Worm (Caenorhabditis elegans) whole organism, L1 larva: ENCODE data around the gene W07G1.7.
A peak's percentile ranks its signal among the peaks of the same experiment; 100 is the strongest.

Source experiments
- C04F5.9 ChIP-seq: sonication (generic microtip); optimal IDR thresholded peaks from 2 replicates; lab custom pipeline; 2016; ENCODE audit warnings: missing genetic modification characterization, missing compliant biosample characterization
- C34B4.2 ChIP-seq: sonication (generic microtip); optimal IDR thresholded peaks from 2 replicates; lab custom pipeline; 2017; ENCODE audit warnings: mild to moderate bottlenecking, missing genetic modification characterization, missing compliant biosample characterization
- aha-1 ChIP-seq: fragments of 150-350 bp; optimal IDR thresholded peaks from 2 replicates; lab custom pipeline; 2014; ENCODE audit warnings: missing biosample characterization, missing genetic modification characterization
- ama-1 ChIP-seq: fragments of 150-350 bp; optimal IDR thresholded peaks from 2 replicates; lab custom pipeline; 2014
- blmp-1 ChIP-seq: fragments of 150-350 bp; optimal IDR thresholded peaks from 2 replicates; lab custom pipeline; 2014; ENCODE audit warnings: missing biosample characterization, missing genetic modification characterization
- ceh-8 ChIP-seq: fragments of 200-800 bp; sonication (Bioruptor generic); optimal IDR thresholded peaks from 2 replicates; lab custom pipeline; 2018; ENCODE audit warnings: mild to moderate bottlenecking, missing genetic modification characterization, moderate library complexity, missing compliant biosample characterization
- ceh-82 ChIP-seq, 3 experiments: fragments of 150-350 bp in 1 of 3; sonication (generic microtip) in 2 of 3; optimal IDR thresholded peaks; 2 replicates each; lab custom pipeline; 2014 to 2017; ENCODE audit warnings: missing biosample characterization in 3 of 3, missing genetic modification characterization in 3 of 3
- ceh-90 ChIP-seq: sonication (generic microtip); optimal IDR thresholded peaks from 2 replicates; lab custom pipeline; 2016; ENCODE audit warnings: missing genetic modification characterization, missing compliant biosample characterization
- dpl-1 ChIP-seq, 3 experiments: fragments of 150-350 bp in 2 of 3; sonication (generic microtip) in 1 of 3; optimal IDR thresholded peaks; 2 replicates each; lab custom pipeline; 2014 to 2017; ENCODE audit warnings: missing biosample characterization in 3 of 3, missing genetic modification characterization in 3 of 3, missing genetic modification reagents in 3 of 3
- dsc-1 ChIP-seq: sonication (generic microtip); optimal IDR thresholded peaks from 2 replicates; lab custom pipeline; 2016; ENCODE audit warnings: mild to moderate bottlenecking, missing genetic modification characterization, missing compliant biosample characterization
- efl-1 ChIP-seq, 4 experiments: fragments of 150-350 bp; optimal IDR thresholded peaks in 3 of 4; peaks in 1 of 4; 1 replicate in 1 of 4; 2 replicates in 3 of 4; lab custom pipeline; 2014; ENCODE audit warnings: missing biosample characterization in 2 of 4, missing genetic modification characterization in 2 of 4, missing genetic modification reagents in 2 of 4
- elt-2 ChIP-seq: sonication (generic microtip); optimal IDR thresholded peaks from 2 replicates; lab custom pipeline; 2016; ENCODE audit warnings: missing genetic modification characterization, mild to moderate bottlenecking, inconsistent platforms, missing compliant biosample characterization, missing genetic modification reagents
- elt-3 ChIP-seq, 6 experiments: fragments of 150-350 bp in 1 of 6; sonication (generic microtip); optimal IDR thresholded peaks; 2 replicates each; lab custom pipeline; 2017 to 2018; ENCODE audit warnings: missing biosample characterization in 6 of 6, missing genetic modification characterization in 6 of 6, inconsistent platforms in 1 of 6
- ets-5 ChIP-seq: fragments of 200-800 bp; sonication (Bioruptor generic); IDR thresholded peaks from 2 replicates; pipeline ENCODE4 v1.3.6; 2022; ENCODE audit warnings: missing genetic modification characterization, missing compliant biosample characterization
- fkh-10 ChIP-seq: sonication (generic microtip); optimal IDR thresholded peaks from 2 replicates; lab custom pipeline; 2017; ENCODE audit warnings: missing biosample characterization, missing genetic modification reagents, missing genetic modification characterization
- fkh-4 ChIP-seq: sonication (generic microtip); optimal IDR thresholded peaks from 2 replicates; lab custom pipeline; 2016; ENCODE audit warnings: missing compliant biosample characterization, missing genetic modification characterization, borderline replicate concordance
- grh-1 ChIP-seq: fragments of 200-800 bp; sonication (Bioruptor generic); IDR thresholded peaks from 2 replicates; pipeline ENCODE4 v1.3.6; 2022; ENCODE audit warnings: missing genetic modification reagents, missing genetic modification characterization, missing compliant biosample characterization
- hlh-17 ChIP-seq: fragments of 200-800 bp; sonication (Bioruptor generic); optimal IDR thresholded peaks from 2 replicates; lab custom pipeline; 2018; ENCODE audit warnings: missing genetic modification characterization, mild to moderate bottlenecking, missing compliant biosample characterization, moderate library complexity, borderline replicate concordance
- jun-1 ChIP-seq: fragments of 150-350 bp; optimal IDR thresholded peaks from 2 replicates; lab custom pipeline; 2014; ENCODE audit warnings: missing biosample characterization, missing genetic modification reagents, missing genetic modification characterization
- lin-13 ChIP-seq: fragments of 150-350 bp; optimal IDR thresholded peaks from 2 replicates; lab custom pipeline; 2014; ENCODE audit warnings: missing biosample characterization, missing genetic modification reagents, missing genetic modification characterization
- lin-14 ChIP-seq: fragments of 200-800 bp; sonication (Bioruptor generic); optimal IDR thresholded peaks from 2 replicates; lab custom pipeline; 2018; ENCODE audit warnings: mild to moderate bottlenecking, missing genetic modification characterization, moderate library complexity, missing compliant biosample characterization
- lin-15B ChIP-seq: fragments of 150-350 bp; sonication (generic microtip); optimal IDR thresholded peaks from 3 replicates; lab custom pipeline; 2014; ENCODE audit warnings: missing biosample characterization, missing genetic modification characterization
- lin-35 ChIP-seq, 2 experiments: fragments of 150-350 bp; optimal IDR thresholded peaks; 2 replicates each; lab custom pipeline; 2014; ENCODE audit warnings: missing biosample characterization in 2 of 2, missing genetic modification characterization in 2 of 2, missing genetic modification reagents in 2 of 2
- lsy-2 ChIP-seq, 2 experiments: fragments of 150-350 bp; optimal IDR thresholded peaks; 2 replicates each; lab custom pipeline; 2014; ENCODE audit warnings: missing biosample characterization in 2 of 2, missing genetic modification characterization in 2 of 2
- mdl-1 ChIP-seq, 2 experiments: fragments of 150-350 bp; optimal IDR thresholded peaks; 2 replicates each; lab custom pipeline; 2014 to 2017; ENCODE audit warnings: missing biosample characterization in 2 of 2, missing genetic modification characterization in 2 of 2, inconsistent platforms in 1 of 2
- mef-2 ChIP-seq: fragments of 150-350 bp; optimal IDR thresholded peaks from 2 replicates; lab custom pipeline; 2014; ENCODE audit warnings: missing biosample characterization, missing genetic modification characterization
- mep-1 ChIP-seq: fragments of 150-350 bp; optimal IDR thresholded peaks from 2 replicates; lab custom pipeline; 2014; ENCODE audit warnings: missing biosample characterization, missing genetic modification characterization
- nhr-12 ChIP-seq: sonication (generic microtip); optimal IDR thresholded peaks from 2 replicates; lab custom pipeline; 2017; ENCODE audit warnings: missing biosample characterization, missing genetic modification characterization
- nhr-19 ChIP-seq: fragments of 200-800 bp; sonication (Bioruptor generic); conservative IDR thresholded peaks from 2 replicates; pipeline ENCODE4 v1.3.6; 2022; ENCODE audit warnings: missing genetic modification characterization, missing compliant biosample characterization
- nhr-20 ChIP-seq: sonication (generic microtip); optimal IDR thresholded peaks from 2 replicates; lab custom pipeline; 2016; ENCODE audit warnings: mild to moderate bottlenecking, missing genetic modification characterization, missing compliant biosample characterization
- nhr-237 ChIP-seq: fragments of 150-350 bp; optimal IDR thresholded peaks from 2 replicates; lab custom pipeline; 2014; ENCODE audit warnings: missing biosample characterization, missing genetic modification characterization
- nhr-28 ChIP-seq: fragments of 150-350 bp; optimal IDR thresholded peaks from 2 replicates; lab custom pipeline; 2014; ENCODE audit warnings: missing biosample characterization, missing genetic modification characterization
- nhr-71 ChIP-seq: sonication (generic microtip); optimal IDR thresholded peaks from 2 replicates; lab custom pipeline; 2016; ENCODE audit warnings: mild to moderate bottlenecking, missing genetic modification characterization, moderate library complexity, missing compliant biosample characterization
- nhr-76 ChIP-seq: sonication (generic microtip); optimal IDR thresholded peaks from 2 replicates; lab custom pipeline; 2017; ENCODE audit warnings: missing biosample characterization, missing genetic modification characterization
- nhr-84 ChIP-seq: sonication (generic microtip); optimal IDR thresholded peaks from 2 replicates; lab custom pipeline; 2017; ENCODE audit warnings: missing biosample characterization, missing genetic modification characterization
- nhr-85 ChIP-seq: sonication (generic microtip); peaks from one replicate; lab custom pipeline; 2016; ENCODE audit warnings: missing genetic modification characterization, inconsistent platforms, missing compliant biosample characterization
- nhr-90 ChIP-seq: sonication (generic microtip); optimal IDR thresholded peaks from 2 replicates; lab custom pipeline; 2016; ENCODE audit warnings: mild to moderate bottlenecking, missing genetic modification characterization, missing compliant biosample characterization; ENCODE audit not compliant: poor library complexity
- pqm-1 ChIP-seq: sonication (generic microtip); optimal IDR thresholded peaks from 3 replicates; lab custom pipeline; 2017; ENCODE audit warnings: missing biosample characterization, missing genetic modification characterization
- rnt-1 ChIP-seq: sonication (generic microtip); optimal IDR thresholded peaks from 2 replicates; lab custom pipeline; 2016; ENCODE audit warnings: mild to moderate bottlenecking, missing genetic modification characterization, moderate library complexity, missing compliant biosample characterization
- snu-23 ChIP-seq: sonication (generic microtip); optimal IDR thresholded peaks from 2 replicates; lab custom pipeline; 2016; ENCODE audit warnings: missing genetic modification characterization, missing compliant biosample characterization
- sox-4 ChIP-seq: sonication (generic microtip); optimal IDR thresholded peaks from 2 replicates; lab custom pipeline; 2016; ENCODE audit warnings: missing genetic modification characterization, missing compliant biosample characterization
- sptf-1 ChIP-seq: fragments of 150-350 bp; optimal IDR thresholded peaks from 2 replicates; lab custom pipeline; 2014; ENCODE audit warnings: missing biosample characterization, missing genetic modification characterization
- swsn-7 ChIP-seq: sonication (generic microtip); optimal IDR thresholded peaks from 2 replicates; lab custom pipeline; 2016; ENCODE audit warnings: missing genetic modification characterization, missing compliant biosample characterization
- tbx-2 ChIP-seq: sonication (generic microtip); optimal IDR thresholded peaks from 2 replicates; lab custom pipeline; 2016; ENCODE audit warnings: missing genetic modification characterization, missing compliant biosample characterization
- unc-130 ChIP-seq: fragments of 150-350 bp; optimal IDR thresholded peaks from 2 replicates; lab custom pipeline; 2017; ENCODE audit warnings: missing biosample characterization, missing genetic modification characterization, inconsistent platforms
- unc-30 ChIP-seq: sonication (generic microtip); optimal IDR thresholded peaks from 2 replicates; lab custom pipeline; 2017; ENCODE audit warnings: missing biosample characterization, missing genetic modification characterization
- unc-62 ChIP-seq: fragments of 150-350 bp; optimal IDR thresholded peaks from 2 replicates; lab custom pipeline; 2014; ENCODE audit warnings: missing biosample characterization, missing genetic modification reagents, missing genetic modification characterization
- unc-98 ChIP-seq: fragments of 200-800 bp; sonication (Bioruptor generic); IDR thresholded peaks from 2 replicates; pipeline ENCODE4 v1.3.6; 2022; ENCODE audit warnings: missing genetic modification characterization, missing compliant biosample characterization
- ztf-4 ChIP-seq: fragments of 150-350 bp; optimal IDR thresholded peaks from 2 replicates; lab custom pipeline; 2014; ENCODE audit warnings: missing biosample characterization, missing genetic modification characterization

The W07G1.7 gene

DNA sequence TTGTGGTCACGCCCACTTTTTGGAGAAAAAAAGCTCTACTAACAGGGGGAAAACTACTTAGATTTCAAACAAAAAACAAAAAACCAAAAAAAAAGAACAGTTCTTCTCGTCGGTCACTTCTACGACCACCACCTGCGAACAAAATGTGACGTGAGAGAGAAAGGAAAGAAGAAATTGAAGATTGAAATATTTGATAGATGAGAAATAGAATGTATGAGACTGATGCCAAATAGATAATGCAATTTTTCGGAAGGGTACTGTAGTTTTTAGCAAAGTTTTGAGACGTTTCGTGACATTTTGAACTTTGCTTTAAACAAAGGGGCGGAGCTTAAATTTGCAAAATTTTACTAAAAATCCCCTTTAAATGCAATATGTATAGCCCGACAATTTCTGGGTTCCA is 11.2 kb downstream of the W07G1.7 start:
- peak in 1 of 6 experiments; percentile 12 for TF ChIP-seq elt-3 (tag; optimal IDR thresholded peaks at IDR 0.05; lab: Kevin White, UChicago)
- TF ChIP-seq nhr-20 = peak; percentile 34
- TF ChIP-seq lin-15B (tag; lab: Kevin White, UChicago) = no peak
- TF ChIP-seq lin-14 (GFP tag; lab: Kevin White, UChicago) = peak; percentile 44
- no peak for TF ChIP-seq rnt-1 (tag; lab: Kevin White, UChicago)
- TF ChIP-seq lsy-2 (tag; optimal IDR thresholded peaks at IDR 0.05; lab: Kevin White, UChicago) = peak in 1 of 2 experiments; percentile 56
- peak; percentile 72 for TF ChIP-seq blmp-1

DNA sequence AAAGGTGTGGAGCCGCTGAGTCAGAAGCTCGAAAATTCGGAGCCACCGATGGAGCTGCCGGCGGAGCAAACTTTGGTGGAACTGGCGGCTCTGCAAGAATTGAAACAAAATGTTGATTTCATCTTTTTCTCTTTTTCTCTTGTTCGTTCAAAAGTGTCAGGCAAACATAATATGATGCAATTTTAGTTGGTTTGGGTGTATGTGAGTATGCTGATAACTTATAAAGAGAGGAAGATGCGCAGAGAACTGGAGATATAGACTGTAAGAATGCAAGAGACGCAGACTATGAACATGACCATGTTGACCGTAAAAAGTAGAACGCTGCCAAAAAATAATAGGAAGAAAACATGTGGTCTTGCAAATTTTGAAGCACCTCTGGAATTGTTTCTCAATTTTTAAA is 12.1 kb downstream of the W07G1.7 start:
- no peak for TF ChIP-seq unc-62 (GFP tag; lab: Kevin White, UChicago)
- TF ChIP-seq sox-4 = no peak
- TF ChIP-seq unc-130 (tag; lab: Kevin White, UChicago) = no peak
- TF ChIP-seq C04F5.9 (tag; lab: Kevin White, UChicago) = no peak
- TF ChIP-seq nhr-76 = no peak
- TF ChIP-seq swsn-7 (tag; lab: Kevin White, UChicago) = no peak
- peak in 1 of 3 experiments; percentile 28 for TF ChIP-seq dpl-1 (GFP tag; optimal IDR thresholded peaks at IDR 0.05; lab: Kevin White, UChicago)
- no peak for TF ChIP-seq sptf-1 (tag; lab: Kevin White, UChicago)
- peak; percentile 38 for TF ChIP-seq snu-23 (GFP tag; lab: Kevin White, UChicago)
- peak; percentile 86 for TF ChIP-seq elt-2 (tag; lab: Kevin White, UChicago)
- TF ChIP-seq ama-1 (lab: Kevin White, UChicago) = no peak
- TF ChIP-seq mep-1 (tag; lab: Kevin White, UChicago) = peak; percentile 64
- TF ChIP-seq rnt-1 (tag; lab: Kevin White, UChicago) = no peak
- TF ChIP-seq unc-98 (GFP tag; lab: Robert Waterston, UW) = no peak
- peak; percentile 53 for TF ChIP-seq nhr-71 (tag; lab: Kevin White, UChicago)
- TF ChIP-seq lin-15B (tag; lab: Kevin White, UChicago) = no peak
- TF ChIP-seq mdl-1 (tag; optimal IDR thresholded peaks at IDR 0.05; lab: Kevin White, UChicago) = peak in 1 of 2 experiments; percentile 5
- TF ChIP-seq nhr-19 (GFP tag; lab: Robert Waterston, UW) = 0 out of 2 replicates have a peak, but pooled peaks have one; percentile 6
- TF ChIP-seq aha-1 (tag; lab: Kevin White, UChicago) = no peak
- no peak for TF ChIP-seq ets-5 (GFP tag; lab: Robert Waterston, UW)
- peak; percentile 3 for TF ChIP-seq blmp-1
- TF ChIP-seq nhr-237 (tag; lab: Kevin White, UChicago) = no peak
- TF ChIP-seq nhr-20 = peak; percentile 61
- TF ChIP-seq grh-1 (GFP tag; lab: Robert Waterston, UW) = no peak
- TF ChIP-seq ceh-90 (tag; lab: Kevin White, UChicago) = no peak
- no peak for TF ChIP-seq hlh-17
- TF ChIP-seq unc-30 (tag; lab: Kevin White, UChicago) = no peak
- TF ChIP-seq nhr-85 (tag; lab: Kevin White, UChicago) = peak; percentile 25
- TF ChIP-seq C34B4.2 = no peak
- peak; percentile 1 for TF ChIP-seq tbx-2 (tag; lab: Kevin White, UChicago)
- no peak for TF ChIP-seq nhr-84 (tag; lab: Kevin White, UChicago)
- no peak for TF ChIP-seq ceh-82 (tag; optimal IDR thresholded peaks at IDR 0.05; lab: Kevin White, UChicago)
- peak; percentile 25 to 28 for TF ChIP-seq efl-1 (optimal IDR thresholded peaks at IDR 0.05; lab: Kevin White, UChicago)
- peak in 1 of 2 experiments; percentile 74 for TF ChIP-seq efl-1 (GFP tag; optimal IDR thresholded peaks at IDR 0.05 in 1 of 2; lab: Kevin White, UChicago)
- TF ChIP-seq pqm-1 = no peak
- peak; percentile 83 for TF ChIP-seq lin-14 (GFP tag; lab: Kevin White, UChicago)
- no peak for TF ChIP-seq mef-2 (tag; lab: Kevin White, UChicago)
- peak in 1 of 6 experiments; percentile 39 for TF ChIP-seq elt-3 (tag; optimal IDR thresholded peaks at IDR 0.05; lab: Kevin White, UChicago)
- no peak for TF ChIP-seq jun-1 (tag; lab: Kevin White, UChicago)
- no peak for TF ChIP-seq dsc-1
- TF ChIP-seq lin-35 (GFP tag; optimal IDR thresholded peaks at IDR 0.05; lab: Kevin White, UChicago) = peak in 1 of 2 experiments; percentile 44
- TF ChIP-seq lin-13 (GFP tag; lab: Kevin White, UChicago) = no peak
- no peak for TF ChIP-seq ceh-8 (GFP tag; lab: Kevin White, UChicago)
- peak; percentile 45 for TF ChIP-seq nhr-90 (tag; lab: Kevin White, UChicago)
- TF ChIP-seq nhr-28 (tag; lab: Kevin White, UChicago) = no peak
- TF ChIP-seq fkh-4 (tag; lab: Kevin White, UChicago) = no peak
- no peak for TF ChIP-seq ztf-4 (tag; lab: Kevin White, UChicago)
- no peak for TF ChIP-seq nhr-12 (tag; lab: Kevin White, UChicago)
- no peak for TF ChIP-seq fkh-10 (GFP tag; lab: Kevin White, UChicago)
- peak; percentile 16 to 38 for TF ChIP-seq lsy-2 (tag; optimal IDR thresholded peaks at IDR 0.05; lab: Kevin White, UChicago)
- TF ChIP-seq, all 84 proteins: peak for 17
